Worm (Caenorhabditis elegans) whole organism, dauer: ENCODE measurements around the gene C40H1.8.

Source experiments
- unc-62 ChIP-seq: sonication (generic microtip); optimal IDR thresholded peaks from 2 replicates; lab custom pipeline; 2017; ENCODE audit warnings: missing biosample characterization, missing genetic modification reagents, missing genetic modification characterization

Gene C40H1.8

DNA sequence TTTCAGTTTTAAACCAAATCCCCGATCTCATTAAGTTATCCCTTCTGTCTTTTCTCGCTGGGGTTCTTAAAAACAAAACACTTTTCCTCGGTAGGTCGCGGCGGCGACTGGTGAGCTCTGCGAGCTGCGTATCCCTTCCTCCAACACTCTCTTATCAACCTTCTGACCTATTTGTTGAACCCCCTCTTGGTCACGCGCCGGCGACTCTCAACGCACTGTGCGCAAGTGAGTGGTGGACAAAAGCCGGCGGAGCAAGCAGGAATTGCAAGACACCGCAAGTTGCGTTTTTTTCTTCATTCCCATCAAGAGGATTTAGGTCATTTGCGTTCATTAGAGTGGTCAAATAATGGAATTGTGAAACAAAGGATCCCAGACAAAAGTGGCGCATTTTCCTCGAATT, 39.3 kb downstream of the C40H1.8 start:
- TF ChIP-seq unc-62 (GFP tag; lab: Kevin White, UChicago), result no peak

DNA sequence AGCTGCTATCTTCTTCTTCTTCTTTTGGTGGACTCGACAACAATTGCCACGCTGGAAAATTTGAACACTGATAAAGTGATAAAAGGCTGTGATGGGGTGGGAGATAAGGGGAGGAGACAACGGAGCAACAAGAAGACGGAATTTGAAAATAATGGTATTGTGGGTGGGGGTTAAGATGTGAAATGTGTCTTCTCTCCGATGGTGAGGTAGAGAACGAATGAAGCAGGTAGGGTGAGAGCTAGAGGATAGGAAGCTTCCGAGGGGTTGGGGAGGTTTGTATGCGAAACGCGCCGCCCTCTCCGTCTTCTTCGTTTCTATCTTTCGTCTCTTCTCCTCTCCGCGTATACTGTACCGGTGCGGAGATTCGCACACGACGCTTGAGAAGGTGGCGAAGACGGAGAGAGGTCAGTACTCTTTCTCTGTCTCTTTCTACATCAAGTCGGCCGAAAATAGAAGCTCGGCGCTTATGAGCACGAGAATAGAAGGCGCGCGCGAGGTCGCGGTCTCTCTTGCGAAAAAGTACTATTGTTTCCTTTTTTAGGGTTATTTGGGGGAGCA, 41.0 kb downstream of the C40H1.8 start, which contains the start of gene chtb-1:
Gene chtb-1 (minus strand): TSS at position 51 of the 558 bp plus-strand sequence.
- TF ChIP-seq unc-62 (GFP tag; lab: Kevin White, UChicago), result no peak

DNA sequence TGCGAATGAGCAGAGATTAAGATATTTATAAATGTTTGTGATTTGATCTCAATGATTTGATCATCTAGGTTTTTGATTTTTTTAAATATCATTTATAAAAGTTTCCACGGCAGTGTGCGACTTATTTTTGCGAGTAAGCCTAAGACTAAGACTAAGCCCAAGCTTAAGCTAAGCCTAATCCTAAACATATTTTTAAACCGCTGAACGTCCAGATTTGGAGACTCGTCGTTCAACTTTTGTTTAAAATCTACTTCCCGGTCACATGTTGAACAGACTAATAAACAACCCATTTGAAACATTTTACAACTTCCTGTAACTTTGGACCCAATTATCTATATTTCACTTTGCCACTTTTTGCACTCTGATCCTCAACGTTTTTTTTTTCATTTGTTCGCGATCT, 44.5 kb downstream of the C40H1.8 start, which contains the start of gene K04H4.5:
Gene K04H4.5 (plus strand): TSS at position 301 of the 400 bp plus-strand sequence.
- TF ChIP-seq unc-62 (GFP tag; lab: Kevin White, UChicago), result no peak

DNA sequence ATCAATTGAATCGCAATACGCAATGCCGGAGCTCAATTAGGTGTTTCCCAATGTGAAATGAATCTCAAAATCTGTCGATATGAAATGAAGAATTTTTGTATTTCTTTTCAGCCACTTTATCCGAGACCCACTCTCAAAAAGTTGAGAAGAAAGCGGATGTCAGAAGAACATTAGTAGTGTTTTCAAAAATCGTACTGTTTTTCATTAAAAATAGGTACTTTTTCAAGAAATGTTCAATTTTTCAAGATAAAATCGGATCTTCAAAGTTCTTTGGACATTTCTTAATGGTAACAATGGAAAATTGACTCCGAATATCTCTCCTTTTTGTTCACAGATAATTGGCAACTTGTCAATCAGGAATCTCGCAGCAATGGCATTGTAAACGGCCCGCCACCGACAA, 46.7 kb downstream of the C40H1.8 start, which contains the start of gene flp-25:
Gene flp-25 (plus strand): TSS at position 301 of the 400 bp plus-strand sequence.
- TF ChIP-seq unc-62 (GFP tag; lab: Kevin White, UChicago), result no peak

DNA sequence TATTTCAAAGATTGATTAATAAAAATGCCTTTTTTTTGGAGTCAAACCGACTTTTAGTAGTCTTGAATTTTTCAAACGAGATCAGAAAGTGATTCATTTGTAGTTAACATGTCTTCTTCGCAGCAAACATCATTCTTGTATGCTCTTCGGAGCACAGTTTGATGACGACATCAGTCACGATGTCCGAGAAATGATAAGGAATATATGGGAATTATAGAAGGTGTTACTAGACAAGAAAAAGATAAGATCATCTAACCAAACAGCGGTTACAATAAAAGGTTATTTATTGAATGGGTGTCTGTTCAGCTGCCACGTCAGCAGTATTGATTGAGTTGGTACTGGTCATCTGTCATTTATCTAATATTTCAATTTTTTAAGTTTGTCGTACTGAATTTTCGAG, 51.9 kb downstream of the C40H1.8 start:
- no peak for TF ChIP-seq unc-62 (GFP tag; lab: Kevin White, UChicago)
